Fruit fly (Drosophila melanogaster): Measurements from ENCODE around the gene ppk27.

The ppk27 gene

DNA sequence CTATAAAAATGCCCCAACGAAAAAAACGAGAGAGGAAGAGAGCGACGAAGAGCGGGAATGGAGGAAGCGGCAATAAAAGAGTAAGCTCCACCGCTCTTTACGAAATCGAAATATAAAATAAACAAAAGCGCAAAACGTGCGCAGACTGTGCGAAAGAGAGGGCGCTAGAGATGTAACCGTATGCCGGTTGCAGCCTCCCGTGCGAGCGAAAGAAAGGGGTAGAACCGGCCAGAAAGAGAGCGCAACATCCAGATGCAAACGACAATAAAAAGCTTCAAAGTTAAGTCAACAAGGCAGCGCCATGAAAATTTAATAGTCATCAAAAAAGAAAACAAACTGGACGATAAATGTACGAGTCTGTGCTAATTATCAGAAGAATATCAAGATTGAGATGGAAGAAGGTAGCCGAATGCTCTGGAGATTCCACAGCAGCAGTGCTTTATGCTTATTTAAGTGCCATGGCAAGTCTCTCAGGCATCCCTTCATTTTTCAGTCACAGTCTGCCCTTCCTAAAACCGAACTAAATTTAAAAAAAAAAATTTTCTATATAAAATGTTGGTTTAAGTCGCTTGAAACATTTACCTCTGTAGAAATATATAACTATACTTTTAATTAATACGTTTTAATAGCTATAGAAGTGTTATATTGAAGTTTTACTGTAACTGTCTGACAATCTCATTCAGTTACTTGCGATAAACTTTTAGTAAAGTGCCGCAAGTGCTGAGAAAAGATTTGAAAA, 10.9 kb upstream of the ppk27 start (continued):
- no peak for TF ChIP-seq aop (GFP tag; IDR thresholded peaks at IDR 0.05)
- no peak for TF ChIP-seq CG2202 (tag; optimal IDR thresholded peaks at IDR 0.05)
- TF ChIP-seq sens-2 (GFP tag; IDR thresholded peaks at IDR 0.05) = no peak
- TF ChIP-seq pho (GFP tag; optimal IDR thresholded peaks at IDR 0.05) = peak; percentile 17
- peak; percentile 54 for TF ChIP-seq Hmr (GFP tag; optimal IDR thresholded peaks at IDR 0.05)
- peak in 1 of 2 experiments; percentile 87 for TF ChIP-seq Hr51 (GFP tag; optimal IDR thresholded peaks at IDR 0.05)
- TF ChIP-seq gfzf (GFP tag; optimal IDR thresholded peaks at IDR 0.05) = no peak
- peak; percentile 96 for TF ChIP-seq grau (tag; optimal IDR thresholded peaks at IDR 0.05)
- peak; percentile 26 for TF ChIP-seq CG5180 (GFP tag; optimal IDR thresholded peaks at IDR 0.05)
- peak; percentile 70 for TF ChIP-seq Abd-B (GFP tag; optimal IDR thresholded peaks at IDR 0.05)
- TF ChIP-seq CG8359 (GFP tag; optimal IDR thresholded peaks at IDR 0.05; ENCODE audit: borderline replicate concordance) = no peak
- peak; percentile 61 for TF ChIP-seq tap (tag; optimal IDR thresholded peaks at IDR 0.05)
- peak; percentile 19 for TF ChIP-seq en (GFP tag; optimal IDR thresholded peaks at IDR 0.05)
- TF ChIP-seq CG15696 (tag; optimal IDR thresholded peaks at IDR 0.05) = peak; percentile 31
- peak; percentile 72 for TF ChIP-seq CG17361 (GFP tag; IDR thresholded peaks at IDR 0.05)
- peak; percentile 50; the same call in 1 of the 2 replicates for TF ChIP-seq al (GFP tag; IDR thresholded peaks at IDR 0.05)
- peak; percentile 64; the same call in 1 of the 3 replicates for TF ChIP-seq CG2199 (GFP tag; IDR thresholded peaks at IDR 0.05)
- TF ChIP-seq psq (GFP tag; optimal IDR thresholded peaks at IDR 0.05) = peak; percentile 78
- peak; percentile 54 for TF ChIP-seq Aef1 (GFP tag; IDR thresholded peaks at IDR 0.05)
- TF ChIP-seq ash1 (GFP tag; optimal IDR thresholded peaks at IDR 0.05) = no peak
- TF ChIP-seq fd96Cb (tag; optimal IDR thresholded peaks at IDR 0.05) = peak; percentile 55
- peak; percentile 35; the same call in 1 of the 2 replicates for TF ChIP-seq Scr (GFP tag; IDR thresholded peaks at IDR 0.05; ENCODE audit: partially characterized antibody)
- TF ChIP-seq CG8089 (GFP tag; optimal IDR thresholded peaks at IDR 0.05) = peak; percentile 19
- TF ChIP-seq PHDP (tag; optimal IDR thresholded peaks at IDR 0.05) = peak; percentile 88
- no peak for TF ChIP-seq CG14860 (GFP tag; IDR thresholded peaks at IDR 0.05; ENCODE audit: partially characterized antibody)
- no peak for TF ChIP-seq Sin3A (optimal IDR thresholded peaks at IDR 0.05)
- peak; percentile 4 for TF ChIP-seq jing (GFP tag; optimal IDR thresholded peaks at IDR 0.05)
- TF ChIP-seq Tbp (GFP tag; optimal IDR thresholded peaks at IDR 0.05) = no peak
- TF ChIP-seq slou (GFP tag; optimal IDR thresholded peaks at IDR 0.05) = peak; percentile 42
- no peak for TF ChIP-seq Dfd (GFP tag; optimal IDR thresholded peaks at IDR 0.05)
- peak; percentile 71 for TF ChIP-seq CG17829 (tag; optimal IDR thresholded peaks at IDR 0.05)
- peak; percentile 42 for TF ChIP-seq CG11696 (GFP tag; IDR thresholded peaks at IDR 0.05)
- peak in 1 of 2 experiments; percentile 71 for TF ChIP-seq Hr78 (GFP tag; optimal IDR thresholded peaks at IDR 0.05)
- TF ChIP-seq CG13775 (GFP tag; optimal IDR thresholded peaks at IDR 0.05) = peak; percentile 37
- TF ChIP-seq D19A (tag; optimal IDR thresholded peaks at IDR 0.05) = peak; percentile 70
- TF ChIP-seq CG11247 (GFP tag; IDR thresholded peaks at IDR 0.05) = peak; percentile 71
- TF ChIP-seq NFAT (GFP tag; IDR thresholded peaks at IDR 0.05) = 0 out of 2 replicates have a peak, but pooled peaks have one; percentile 5
- TF ChIP-seq Taf1 (GFP tag; IDR thresholded peaks at IDR 0.05) = peak; percentile 49; the same call in 1 of the 2 replicates
- TF ChIP-seq CrebB (tag; optimal IDR thresholded peaks at IDR 0.05) = peak; percentile 8
- TF ChIP-seq nerfin-2 (GFP tag; IDR thresholded peaks at IDR 0.05; ENCODE audit: partially characterized antibody) = no peak
- no peak for TF ChIP-seq z (GFP tag; IDR thresholded peaks at IDR 0.05)
- TF ChIP-seq dmrt99B (tag; optimal IDR thresholded peaks at IDR 0.05) = peak; percentile 89
- TF ChIP-seq Oli (tag; optimal IDR thresholded peaks at IDR 0.05) = peak; percentile 83
- no peak for TF ChIP-seq CG7963 (GFP tag; IDR thresholded peaks at IDR 0.05; ENCODE audit: partially characterized antibody)
- peak; percentile 42 for TF ChIP-seq CG3281 (GFP tag; optimal IDR thresholded peaks at IDR 0.05)
- TF ChIP-seq Atf-2 (GFP tag; optimal IDR thresholded peaks at IDR 0.05) = no peak
- TF ChIP-seq CG8924 (tag; optimal IDR thresholded peaks at IDR 0.05) = peak; percentile 85
- TF ChIP-seq chn (GFP tag; optimal IDR thresholded peaks at IDR 0.05) = peak; percentile 11
- peak; percentile 15 for TF ChIP-seq maf-S (GFP tag; optimal IDR thresholded peaks at IDR 0.05)
